Fruit fly (Drosophila melanogaster) whole organism, wandering third instar larva: ENCODE measurements around the gene sbr.

ENCODE experiments used
- Abd-B ChIP-seq: fragments of >200 bp; optimal IDR thresholded peaks from 2 replicates; lab custom pipeline; 2017; ENCODE audit warnings: missing biosample characterization, missing genetic modification characterization
- CG32264 ChIP-seq: fragments of 200-800 bp; sonication (Bioruptor generic); optimal IDR thresholded peaks from 2 replicates; lab custom pipeline; 2016; ENCODE audit warnings: missing biosample characterization, missing genetic modification characterization
- CG9705 ChIP-seq: fragments of 200-800 bp; sonication (Bioruptor generic); optimal IDR thresholded peaks from 2 replicates; lab custom pipeline; 2018; ENCODE audit warnings: missing biosample characterization, mild to moderate bottlenecking, missing genetic modification characterization
- CrebA ChIP-seq: fragments of 200-800 bp; sonication (Bioruptor generic); optimal IDR thresholded peaks from 2 replicates; lab custom pipeline; 2016; ENCODE audit warnings: missing biosample characterization, mild to moderate bottlenecking, missing genetic modification characterization, borderline replicate concordance
- Dfd ChIP-seq: fragments of >200 bp; optimal IDR thresholded peaks from 2 replicates; lab custom pipeline; 2017; ENCODE audit warnings: missing biosample characterization, missing genetic modification characterization
- Dif ChIP-seq: fragments of 200-275, 200-300 bp; sonication (Bioruptor generic); optimal IDR thresholded peaks from 2 replicates; lab custom pipeline; 2018; ENCODE audit warnings: missing biosample characterization, missing genetic modification characterization; ENCODE audit not compliant: partially characterized antibody
- GATAd ChIP-seq: sonication (Bioruptor generic); optimal IDR thresholded peaks from 2 replicates; lab custom pipeline; 2016; ENCODE audit warnings: missing biosample characterization, missing genetic modification characterization
- HLH106 ChIP-seq: fragments of 200-800 bp; optimal IDR thresholded peaks from 3 replicates; lab custom pipeline; 2019; ENCODE audit warnings: missing biosample characterization, mild to moderate bottlenecking, missing genetic modification characterization, moderate library complexity
- Hnf4 ChIP-seq: fragments of 200-800 bp; sonication (Bioruptor generic); optimal IDR thresholded peaks from 2 replicates; lab custom pipeline; 2016; ENCODE audit warnings: missing biosample characterization, mild to moderate bottlenecking, missing genetic modification characterization
- Hr78 ChIP-seq: fragments of >200 bp; optimal IDR thresholded peaks from 2 replicates; lab custom pipeline; 2017; ENCODE audit warnings: missing biosample characterization, missing genetic modification characterization
- Hr83 ChIP-seq: fragments of 200-300 bp; sonication (Bioruptor generic); optimal IDR thresholded peaks from 2 replicates; lab custom pipeline; 2016; ENCODE audit warnings: missing biosample characterization, mild to moderate bottlenecking, missing genetic modification characterization, moderate library complexity; ENCODE audit not compliant: poor library complexity, severe bottlenecking
- Jra ChIP-seq: sonication (Bioruptor generic); optimal IDR thresholded peaks from 2 replicates; lab custom pipeline; 2016; ENCODE audit warnings: missing biosample characterization, missing genetic modification characterization
- Mio ChIP-seq: sonication (Bioruptor generic); optimal IDR thresholded peaks from 2 replicates; lab custom pipeline; 2016; ENCODE audit warnings: missing biosample characterization, missing genetic modification characterization
- Myc ChIP-seq: fragments of >200 bp; optimal IDR thresholded peaks from 2 replicates; lab custom pipeline; 2017
- N ChIP-seq: fragments of >200 bp; optimal IDR thresholded peaks from 2 replicates; lab custom pipeline; 2018; ENCODE audit warnings: missing biosample characterization, missing external identifiers, missing genetic modification characterization
- OdsH ChIP-seq: fragments of 200-800 bp; sonication (Bioruptor generic); optimal IDR thresholded peaks from 2 replicates; lab custom pipeline; 2016; ENCODE audit warnings: missing biosample characterization, mild to moderate bottlenecking, missing genetic modification characterization
- Rel ChIP-seq, 2 experiments: fragments of 200-800 bp; sonication (Bioruptor generic) in 1 of 2; optimal IDR thresholded peaks; 2 replicates in 1 of 2; 3 replicates in 1 of 2; lab custom pipeline; 2016 to 2019; ENCODE audit warnings: mild to moderate bottlenecking in 2 of 2, missing biosample characterization in 2 of 2, missing genetic modification characterization in 2 of 2, moderate library complexity in 1 of 2
- Sp1 ChIP-seq: fragments of 200-800 bp; sonication (Bioruptor generic); optimal IDR thresholded peaks from 3 replicates; lab custom pipeline; 2019; ENCODE audit warnings: missing biosample characterization, mild to moderate bottlenecking, missing genetic modification characterization, moderate library complexity
- Vsx2 ChIP-seq: fragments of 200-300, 225-300 bp; sonication (Bioruptor generic); optimal IDR thresholded peaks from 2 replicates; lab custom pipeline; 2018; ENCODE audit warnings: missing biosample characterization, missing genetic modification characterization; ENCODE audit not compliant: partially characterized antibody
- br ChIP-seq: fragments of 200-800 bp; sonication (Bioruptor generic); optimal IDR thresholded peaks from 2 replicates; lab custom pipeline; 2016; ENCODE audit warnings: missing biosample characterization, missing genetic modification characterization
- brk ChIP-seq: fragments of 200-800 bp; sonication (Bioruptor generic); optimal IDR thresholded peaks from 2 replicates; lab custom pipeline; 2016; ENCODE audit warnings: missing biosample characterization, mild to moderate bottlenecking, missing genetic modification characterization
- dl ChIP-seq, 2 experiments: fragments of 175-275, 200-275 bp in 1 of 2; fragments of 200-275 bp in 1 of 2; sonication (Bioruptor generic); optimal IDR thresholded peaks; lab custom pipeline; 2018; ENCODE audit warnings: mild to moderate bottlenecking in 2 of 2, missing biosample characterization in 2 of 2, missing genetic modification characterization in 2 of 2, moderate library complexity in 2 of 2; ENCODE audit not compliant: partially characterized antibody in 2 of 2, insufficient read depth in 1 of 2
- dmrt93B ChIP-seq: fragments of 200-800 bp; sonication (Bioruptor generic); optimal IDR thresholded peaks from 2 replicates; lab custom pipeline; 2018; ENCODE audit warnings: missing biosample characterization, mild to moderate bottlenecking, missing genetic modification characterization
- dsf ChIP-seq: sonication (Bioruptor generic); optimal IDR thresholded peaks from 2 replicates; lab custom pipeline; 2016; ENCODE audit warnings: missing biosample characterization, missing genetic modification characterization, borderline replicate concordance
- ey ChIP-seq: fragments of 200-800 bp; sonication (Bioruptor generic); optimal IDR thresholded peaks from 2 replicates; lab custom pipeline; 2016; ENCODE audit warnings: missing biosample characterization, missing genetic modification characterization
- foxo ChIP-seq, 2 experiments: fragments of 200-800 bp; sonication (Bioruptor generic); optimal IDR thresholded peaks; 2 replicates in 1 of 2; 3 replicates in 1 of 2; lab custom pipeline; 2016 to 2017; ENCODE audit warnings: missing biosample characterization in 2 of 2, missing genetic modification characterization in 2 of 2
- fru ChIP-seq: fragments of 200-800 bp; sonication (Bioruptor generic); optimal IDR thresholded peaks from 3 replicates; lab custom pipeline; 2016; ENCODE audit warnings: missing biosample characterization, mild to moderate bottlenecking, missing genetic modification characterization
- h ChIP-seq: fragments of 200-800 bp; sonication (Bioruptor generic); optimal IDR thresholded peaks from 3 replicates; lab custom pipeline; 2016; ENCODE audit warnings: missing biosample characterization, mild to moderate bottlenecking, missing genetic modification characterization
- jim ChIP-seq: fragments of 175-275, 200-325 bp; sonication (Bioruptor generic); optimal IDR thresholded peaks from 2 replicates; lab custom pipeline; 2016; ENCODE audit warnings: missing biosample characterization, mild to moderate bottlenecking, missing genetic modification characterization
- lola ChIP-seq: fragments of >200 bp; optimal IDR thresholded peaks from 2 replicates; lab custom pipeline; 2017; ENCODE audit warnings: missing biosample characterization, missing genetic modification characterization
- pan ChIP-seq: fragments of >200 bp; optimal IDR thresholded peaks from 2 replicates; lab custom pipeline; 2017
- psq ChIP-seq: fragments of 200-800 bp; sonication (Bioruptor generic); optimal IDR thresholded peaks from 3 replicates; lab custom pipeline; 2017; ENCODE audit warnings: missing biosample characterization, mild to moderate bottlenecking, missing genetic modification characterization, moderate library complexity
- rgr ChIP-seq: fragments of 200-800 bp; sonication (Bioruptor generic); optimal IDR thresholded peaks from 3 replicates; lab custom pipeline; 2016; ENCODE audit warnings: missing biosample characterization, mild to moderate bottlenecking, missing genetic modification characterization
- sage ChIP-seq: fragments of 200-800 bp; sonication (Bioruptor generic); optimal IDR thresholded peaks from 2 replicates; lab custom pipeline; 2016; ENCODE audit warnings: missing biosample characterization, mild to moderate bottlenecking, missing genetic modification characterization
- sv ChIP-seq: fragments of 200-800 bp; sonication (Bioruptor generic); optimal IDR thresholded peaks from 3 replicates; lab custom pipeline; 2016; ENCODE audit warnings: missing biosample characterization, missing genetic modification characterization
- tai ChIP-seq: sonication (Bioruptor generic); optimal IDR thresholded peaks from 2 replicates; lab custom pipeline; 2016; ENCODE audit warnings: missing biosample characterization, missing genetic modification characterization
- usp ChIP-seq: fragments of >200 bp; optimal IDR thresholded peaks from 2 replicates; lab custom pipeline; 2017; ENCODE audit warnings: missing biosample characterization, missing genetic modification characterization
- woc ChIP-seq: sonication (Bioruptor generic); optimal IDR thresholded peaks from 2 replicates; lab custom pipeline; 2016; ENCODE audit warnings: missing biosample characterization, mild to moderate bottlenecking, missing genetic modification characterization

The sbr gene

dm6 chrX:10806718-10807412, 40.0 kb downstream of the sbr start:
- TF ChIP-seq psq (GFP tag; lab: Kevin White, UChicago) (peak; percentile 45), Hnf4 (GFP tag; lab: Kevin White, UChicago) (peak; percentile 16), woc (GFP tag; lab: Kevin White, UChicago) (no peak), foxo (GFP tag; optimal IDR thresholded peaks at IDR 0.05; lab: Kevin White, UChicago) (no peak), N (GFP tag; lab: Kevin White, UChicago) (no peak), usp (GFP tag; lab: Kevin White, UChicago) (no peak), h (no peak), rgr (no peak), br (GFP tag; lab: Kevin White, UChicago) (no peak), Hr83 (no peak), GATAd (no peak), sv (GFP tag; lab: Kevin White, UChicago) (no peak), OdsH (GFP tag; lab: Kevin White, UChicago) (no peak), jim (GFP tag; lab: Kevin White, UChicago) (no peak), Dif (GFP tag; lab: Kevin White, UChicago) (peak; percentile 73), sage (GFP tag; lab: Kevin White, UChicago) (no peak), tai (GFP tag; lab: Kevin White, UChicago) (no peak), CrebA (GFP tag; lab: Kevin White, UChicago) (peak; percentile 15), fru (GFP tag; lab: Kevin White, UChicago) (no peak), pan (lab: Kevin White, UChicago) (no peak), Rel (GFP tag; optimal IDR thresholded peaks at IDR 0.05; lab: Kevin White, UChicago) (peak; percentile 38), Rel (tag; optimal IDR thresholded peaks at IDR 0.05; lab: Kevin White, UChicago) (peak; percentile 36), dl (GFP tag; optimal IDR thresholded peaks at IDR 0.05; lab: Kevin White, UChicago; ENCODE audit: insufficient read depth in 1 of 2, partially characterized antibody in 2 of 2) (peak; percentile 17 to 35), Abd-B (GFP tag; lab: Kevin White, UChicago) (no peak), Dfd (GFP tag; lab: Kevin White, UChicago) (no peak), Jra (GFP tag; lab: Kevin White, UChicago) (no peak), brk (GFP tag; lab: Kevin White, UChicago) (no peak), lola (GFP tag; lab: Kevin White, UChicago) (no peak), Myc (no peak), dmrt93B (GFP tag; lab: Kevin White, UChicago) (no peak), ey (GFP tag; lab: Kevin White, UChicago) (no peak), dsf (GFP tag; lab: Kevin White, UChicago) (no peak), Vsx2 (GFP tag; lab: Kevin White, UChicago) (peak; percentile 84), HLH106 (tag; lab: Kevin White, UChicago) (peak; percentile 9), Mio (GFP tag; lab: Kevin White, UChicago) (no peak)
- TF ChIP-seq, all 38 proteins: peak for 8

- TF ChIP-seq HLH106 (tag; lab: Kevin White, UChicago) (peak; percentile 7), usp (GFP tag; lab: Kevin White, UChicago) (no peak), jim (GFP tag; lab: Kevin White, UChicago) (peak; percentile 88), sv (GFP tag; lab: Kevin White, UChicago) (no peak), sage (GFP tag; lab: Kevin White, UChicago) (peak; percentile 68), h (peak; percentile 83), Jra (GFP tag; lab: Kevin White, UChicago) (peak; percentile 23), Abd-B (GFP tag; lab: Kevin White, UChicago) (no peak), foxo (GFP tag; optimal IDR thresholded peaks at IDR 0.05; lab: Kevin White, UChicago) (peak in 1 of 2 experiments; percentile 13), psq (GFP tag; lab: Kevin White, UChicago) (peak; percentile 95), GATAd (no peak), Hnf4 (GFP tag; lab: Kevin White, UChicago) (peak; percentile 13), dmrt93B (GFP tag; lab: Kevin White, UChicago) (peak; percentile 17), CG32264 (GFP tag; lab: Kevin White, UChicago) (peak; percentile 16), CrebA (GFP tag; lab: Kevin White, UChicago) (peak; percentile 93), Sp1 (GFP tag; lab: Kevin White, UChicago) (peak; percentile 86), Hr78 (GFP tag; lab: Kevin White, UChicago) (no peak), Dif (GFP tag; lab: Kevin White, UChicago) (peak; percentile 63), brk (GFP tag; lab: Kevin White, UChicago) (no peak), Dfd (GFP tag; lab: Kevin White, UChicago) (no peak), rgr (no peak), dsf (GFP tag; lab: Kevin White, UChicago) (no peak), OdsH (GFP tag; lab: Kevin White, UChicago) (peak; percentile 11), br (GFP tag; lab: Kevin White, UChicago) (peak; percentile 51), ey (GFP tag; lab: Kevin White, UChicago) (no peak), tai (GFP tag; lab: Kevin White, UChicago) (no peak), Vsx2 (GFP tag; lab: Kevin White, UChicago) (peak; percentile 96), Hr83 (no peak), pan (lab: Kevin White, UChicago) (no peak), CG9705 (no peak), dl (GFP tag; optimal IDR thresholded peaks at IDR 0.05; lab: Kevin White, UChicago; ENCODE audit: insufficient read depth in 1 of 2, partially characterized antibody in 2 of 2) (peak; percentile 65 to 73), Rel (GFP tag; optimal IDR thresholded peaks at IDR 0.05; lab: Kevin White, UChicago) (peak; percentile 69), Rel (tag; optimal IDR thresholded peaks at IDR 0.05; lab: Kevin White, UChicago) (peak; percentile 76), fru (GFP tag; lab: Kevin White, UChicago) (peak; percentile 10), lola (GFP tag; lab: Kevin White, UChicago) (no peak), woc (GFP tag; lab: Kevin White, UChicago) (no peak), Mio (GFP tag; lab: Kevin White, UChicago) (peak; percentile 6), N (GFP tag; lab: Kevin White, UChicago) (no peak), Myc (no peak)
These were observed 41.2 kb downstream of the sbr start for dm6 chrX:10805651-10806191.
